Worm (Caenorhabditis elegans): ENCODE data around the gene Y38H8A.1.
A peak's percentile ranks its signal among the peaks of the same experiment; 100 is the strongest.
"Not testable (repeated sequence)": the region's sequence is repeated elsewhere in the genome, so short reads cannot be mapped to it uniquely, and the experiment has no call there.

Gene Y38H8A.1

ce11 chrIV:13503365-13504015, 20.9 kb downstream of the Y38H8A.1 start (continued):
- TF ChIP-seq F49E8.2 (tag; optimal IDR thresholded peaks at IDR 0.05; ENCODE audit: insufficient read depth) (peak; percentile 41), madf-6 (GFP tag; IDR thresholded peaks at IDR 0.05) (peak; percentile 54), snpc-1.3 (tag; optimal IDR thresholded peaks at IDR 0.05; ENCODE audit: insufficient read depth) (peak; percentile 27), rcor-1 (GFP tag; IDR thresholded peaks at IDR 0.05) (0 out of 2 replicates have a peak, but pooled peaks have one; percentile 10)

- TF ChIP-seq madf-6 (GFP tag; IDR thresholded peaks at IDR 0.05) = peak; percentile 8; the same call in 1 of the 2 replicates
- peak; percentile 65 for TF ChIP-seq tbp1 (GFP tag; optimal IDR thresholded peaks at IDR 0.05)
- TF ChIP-seq hmg-1.2 (GFP tag; IDR thresholded peaks at IDR 0.05) = peak; percentile 24; the same call in 1 of the 2 replicates
- 0 out of 2 replicates have a peak, but pooled peaks have one; percentile 8 for TF ChIP-seq attf-6 (GFP tag; IDR thresholded peaks at IDR 0.05)
- TF ChIP-seq B0261.1 (tag; optimal IDR thresholded peaks at IDR 0.05) = peak; percentile 33
- not testable (repeated sequence) for TF ChIP-seq rpc-1 (optimal IDR thresholded peaks at IDR 0.05)
- peak; percentile 46 for TF ChIP-seq rpc-1 (tag; optimal IDR thresholded peaks at IDR 0.05)
- peak; percentile 54; the same call in 1 of the 2 replicates for TF ChIP-seq lin-26 (GFP tag; IDR thresholded peaks at IDR 0.05)
These were observed 21.5 kb downstream of the Y38H8A.1 start for ce11 chrIV:13504065-13504464.

ce11 chrIV:13505144-13505543, 22.6 kb downstream of the Y38H8A.1 start, which contains the start of gene seld-1:
Gene seld-1 (plus strand): TSS chrIV:13505444.
- TF ChIP-seq atf-7 (tag; optimal IDR thresholded peaks at IDR 0.05) (no peak), mes-4 (tag; optimal IDR thresholded peaks at IDR 0.05) (no peak), F55B11.4 (tag; optimal IDR thresholded peaks at IDR 0.05; ENCODE audit: borderline replicate concordance, insufficient read depth) (no peak), B0019.2 (GFP tag; conservative IDR thresholded peaks at IDR 0.05) (no peak), mxl-1 (tag; optimal IDR thresholded peaks at IDR 0.05) (no peak), hlh-26 (GFP tag; conservative IDR thresholded peaks at IDR 0.05) (no peak), B0336.3 (GFP tag; IDR thresholded peaks at IDR 0.05) (no peak), let-526 (GFP tag; IDR thresholded peaks at IDR 0.05) (no peak), Y53F4B.3 (GFP tag; IDR thresholded peaks at IDR 0.05) (no peak), dox-1 (GFP tag; IDR thresholded peaks at IDR 0.05) (no peak), madf-8 (GFP tag; conservative IDR thresholded peaks at IDR 0.05) (no peak), xnd-1 (tag; optimal IDR thresholded peaks at IDR 0.05) (no peak), ztf-28 (GFP tag; IDR thresholded peaks at IDR 0.05) (no peak), nfya-2 (GFP tag; IDR thresholded peaks at IDR 0.05) (no peak), rcor-1 (GFP tag; IDR thresholded peaks at IDR 0.05) (no peak)

ce11 chrIV:13505662-13506061, 23.1 kb downstream of the Y38H8A.1 start, which contains the start of gene nlp-17:
Gene nlp-17 (minus strand): TSS chrIV:13505762.
- TF ChIP-seq him-1 (tag; optimal IDR thresholded peaks at IDR 0.05) (no peak), hlh-26 (GFP tag; conservative IDR thresholded peaks at IDR 0.05) (no peak), F33H1.4 (GFP tag; IDR thresholded peaks at IDR 0.05) (no peak), B0019.2 (GFP tag; conservative IDR thresholded peaks at IDR 0.05) (no peak), egrh-3 (GFP tag; IDR thresholded peaks at IDR 0.05) (no peak), let-607 (tag; optimal IDR thresholded peaks at IDR 0.05) (no peak), C17E4.6 (GFP tag; IDR thresholded peaks at IDR 0.05) (no peak), hsf-1 (GFP tag; IDR thresholded peaks at IDR 0.05) (no peak), bed-1 (GFP tag; IDR thresholded peaks at IDR 0.05) (no peak), ceh-91 (GFP tag; IDR thresholded peaks at IDR 0.05) (no peak), C06A6.2 (GFP tag; conservative IDR thresholded peaks at IDR 0.05) (no peak)
